Worm (Caenorhabditis elegans) whole organism, young adult: Measurements from ENCODE around the gene ZC155.2.

ENCODE experiments used
- D2030.7 ChIP-seq: fragments of 200-800 bp; sonication (Bioruptor generic); IDR thresholded peaks from 2 replicates; pipeline ENCODE4 v1.3.6; 2022; ENCODE audit warnings: missing genetic modification reagents, missing genetic modification characterization, missing compliant biosample characterization
- F39B2.1 ChIP-seq: fragments of 200-800 bp; sonication (Bioruptor generic); IDR thresholded peaks from 2 replicates; pipeline ENCODE4 v1.3.6; 2022; ENCODE audit warnings: missing genetic modification reagents, missing genetic modification characterization, missing compliant biosample characterization
- F52B5.7 ChIP-seq: sonication (generic microtip); optimal IDR thresholded peaks from 2 replicates; lab custom pipeline; 2016; ENCODE audit warnings: mild to moderate bottlenecking, missing genetic modification characterization, missing compliant biosample characterization
- F55B11.4 ChIP-seq: sonication (generic microtip); optimal IDR thresholded peaks from 2 replicates; lab custom pipeline; 2016; ENCODE audit warnings: missing compliant biosample characterization, missing genetic modification characterization, borderline replicate concordance; ENCODE audit not compliant: insufficient read depth
- F57A8.1 ChIP-seq: fragments of 200-800 bp; sonication (Bioruptor generic); optimal IDR thresholded peaks from 2 replicates; lab custom pipeline; 2018; ENCODE audit warnings: mild to moderate bottlenecking, missing genetic modification characterization, moderate library complexity, missing compliant biosample characterization
- T07F8.4 ChIP-seq: sonication (generic microtip); optimal IDR thresholded peaks from 2 replicates; lab custom pipeline; 2016; ENCODE audit warnings: mild to moderate bottlenecking, missing genetic modification characterization, moderate library complexity, missing compliant biosample characterization
- Y53G8AR.9 ChIP-seq: fragments of 200-800 bp; sonication (Bioruptor generic); conservative IDR thresholded peaks from 2 replicates; pipeline ENCODE4 v1.3.6; 2022; ENCODE audit warnings: missing genetic modification reagents, missing genetic modification characterization, missing compliant biosample characterization
- Y56A3A.18 ChIP-seq: fragments of 200-800 bp; sonication (Bioruptor generic); IDR thresholded peaks from 2 replicates; pipeline ENCODE4 v1.3.6; 2022; ENCODE audit warnings: missing genetic modification reagents, missing genetic modification characterization, missing compliant biosample characterization
- Y67H2A.10 ChIP-seq: fragments of 200-800 bp; sonication (Bioruptor generic); conservative IDR thresholded peaks from 2 replicates; pipeline ENCODE4 v1.3.6; 2022; ENCODE audit warnings: missing genetic modification reagents, missing genetic modification characterization, missing compliant biosample characterization
- ama-1 ChIP-seq, 3 experiments: fragments of 150-350 bp in 1 of 3; sonication (generic microtip) in 2 of 3; optimal IDR thresholded peaks; 2 replicates each; lab custom pipeline; 2014 to 2018; ENCODE audit warnings: missing biosample characterization in 2 of 3, missing genetic modification characterization in 2 of 3, missing genetic modification reagents in 2 of 3
- aptf-3 ChIP-seq: fragments of 200-800 bp; sonication (Bioruptor generic); IDR thresholded peaks from 2 replicates; pipeline ENCODE4 v1.3.6; 2022; ENCODE audit warnings: missing genetic modification characterization, missing compliant biosample characterization
- cebp-1 ChIP-seq, 2 experiments: fragments of 200-800 bp in 1 of 2; sonication (Bioruptor generic) in 1 of 2; sonication (generic microtip) in 1 of 2; IDR thresholded peaks in 1 of 2; optimal IDR thresholded peaks in 1 of 2; 2 replicates each; pipeline versions ENCODE4 v1.3.6 to Lab custom; 2017 to 2022; ENCODE audit warnings: missing compliant biosample characterization in 2 of 2, missing genetic modification characterization in 2 of 2, mild to moderate bottlenecking in 1 of 2, missing genetic modification reagents in 1 of 2, moderate library complexity in 1 of 2
- ceh-100 ChIP-seq: fragments of 200-800 bp; sonication (Bioruptor generic); IDR thresholded peaks from 2 replicates; pipeline ENCODE4 v1.3.6; 2022; ENCODE audit warnings: missing genetic modification reagents, missing genetic modification characterization, missing compliant biosample characterization
- ceh-27 ChIP-seq: fragments of 200-800 bp; sonication (Bioruptor generic); optimal IDR thresholded peaks from 2 replicates; lab custom pipeline; 2018; ENCODE audit warnings: mild to moderate bottlenecking, missing genetic modification characterization, moderate library complexity, missing compliant biosample characterization
- ceh-40 ChIP-seq: fragments of 200-800 bp; sonication (Bioruptor generic); IDR thresholded peaks from 2 replicates; pipeline ENCODE4 v1.3.6; 2022; ENCODE audit warnings: missing genetic modification characterization, missing compliant biosample characterization
- ceh-91 ChIP-seq: fragments of 200-800 bp; sonication (Bioruptor generic); IDR thresholded peaks from 2 replicates; pipeline ENCODE4 v1.3.6; 2022; ENCODE audit warnings: missing genetic modification reagents, missing genetic modification characterization, missing compliant biosample characterization
- dpff-1 ChIP-seq: sonication (generic microtip); optimal IDR thresholded peaks from 2 replicates; lab custom pipeline; 2017; ENCODE audit warnings: mild to moderate bottlenecking, missing genetic modification characterization, missing compliant biosample characterization
- egl-18 ChIP-seq: fragments of 200-800 bp; sonication (Bioruptor generic); IDR thresholded peaks from 2 replicates; pipeline ENCODE4 v1.3.6; 2022; ENCODE audit warnings: missing genetic modification reagents, missing genetic modification characterization, missing compliant biosample characterization
- fkh-3 ChIP-seq: sonication (generic microtip); optimal IDR thresholded peaks from 2 replicates; lab custom pipeline; 2016; ENCODE audit warnings: mild to moderate bottlenecking, missing genetic modification characterization, missing compliant biosample characterization
- hrde-1 ChIP-seq: sonication (generic microtip); optimal IDR thresholded peaks from 2 replicates; lab custom pipeline; 2016; ENCODE audit warnings: missing genetic modification characterization, mild to moderate bottlenecking, missing compliant biosample characterization, moderate library complexity, missing genotype, missing genetic modification reagents, borderline replicate concordance
- lin-35 ChIP-seq, 3 experiments: fragments of 150-350 bp in 2 of 3; sonication (generic microtip) in 1 of 3; optimal IDR thresholded peaks; 2 replicates each; lab custom pipeline; 2014 to 2018; ENCODE audit warnings: missing biosample characterization in 3 of 3, missing genetic modification characterization in 3 of 3, missing genetic modification reagents in 3 of 3
- lsl-1 ChIP-seq: fragments of 200-800 bp; sonication (Bioruptor generic); optimal IDR thresholded peaks from 2 replicates; lab custom pipeline; 2018; ENCODE audit warnings: mild to moderate bottlenecking, missing genetic modification characterization, moderate library complexity, missing compliant biosample characterization
- lsy-27 ChIP-seq: sonication (generic microtip); optimal IDR thresholded peaks from 2 replicates; lab custom pipeline; 2017; ENCODE audit warnings: missing genetic modification characterization, mild to moderate bottlenecking, missing compliant biosample characterization, antibody characterized with exemption, missing genotype, borderline replicate concordance; ENCODE audit not compliant: insufficient read depth
- madf-10 ChIP-seq: sonication (generic microtip); optimal IDR thresholded peaks from 2 replicates; lab custom pipeline; 2016; ENCODE audit warnings: mild to moderate bottlenecking, missing genetic modification characterization, missing compliant biosample characterization
- madf-3 ChIP-seq: fragments of 200-800 bp; sonication (Bioruptor generic); IDR thresholded peaks from 2 replicates; pipeline ENCODE4 v1.3.6; 2022; ENCODE audit warnings: missing genetic modification reagents, missing genetic modification characterization, missing compliant biosample characterization
- madf-6 ChIP-seq: fragments of 200-800 bp; sonication (Bioruptor generic); IDR thresholded peaks from 2 replicates; pipeline ENCODE4 v1.3.6; 2022; ENCODE audit warnings: missing genetic modification reagents, missing genetic modification characterization, missing compliant biosample characterization
- madf-8 ChIP-seq: fragments of 200-800 bp; sonication (Bioruptor generic); conservative IDR thresholded peaks from 2 replicates; pipeline ENCODE4 v1.3.6; 2022; ENCODE audit warnings: missing genetic modification reagents, missing genetic modification characterization, missing compliant biosample characterization
- mes-4 ChIP-seq: sonication (generic microtip); optimal IDR thresholded peaks from 2 replicates; lab custom pipeline; 2016; ENCODE audit warnings: missing genotype, missing genetic modification characterization, missing compliant biosample characterization
- mxl-1 ChIP-seq: sonication (generic microtip); optimal IDR thresholded peaks from 2 replicates; lab custom pipeline; 2016; ENCODE audit warnings: missing genetic modification characterization, missing compliant biosample characterization
- nfya-2 ChIP-seq: fragments of 200-800 bp; sonication (Bioruptor generic); IDR thresholded peaks from 2 replicates; pipeline ENCODE4 v1.3.6; 2022; ENCODE audit warnings: missing genetic modification reagents, missing genetic modification characterization, missing compliant biosample characterization
- nfyb-1 ChIP-seq: fragments of 200-800 bp; sonication (Bioruptor generic); IDR thresholded peaks from 2 replicates; pipeline ENCODE4 v1.3.6; 2022; ENCODE audit warnings: missing genetic modification reagents, missing genetic modification characterization, missing compliant biosample characterization
- rcor-1 ChIP-seq: fragments of 200-800 bp; sonication (Bioruptor generic); IDR thresholded peaks from 2 replicates; pipeline ENCODE4 v1.3.6; 2022; ENCODE audit warnings: missing genetic modification reagents, missing genetic modification characterization, missing compliant biosample characterization
- repo-1 ChIP-seq: sonication (generic microtip); optimal IDR thresholded peaks from 2 replicates; lab custom pipeline; 2017; ENCODE audit warnings: mild to moderate bottlenecking, missing genetic modification characterization, missing compliant biosample characterization
- sdz-38 ChIP-seq: sonication (generic microtip); optimal IDR thresholded peaks from 2 replicates; lab custom pipeline; 2016; ENCODE audit warnings: missing genotype, missing genetic modification characterization, missing compliant biosample characterization
- snpc-4 ChIP-seq, 5 experiments: fragments of 150-350 bp in 1 of 5; sonication (generic microtip) in 4 of 5; optimal IDR thresholded peaks; 2 replicates each; lab custom pipeline; 2014 to 2018; ENCODE audit warnings: missing genetic modification characterization in 5 of 5, missing biosample characterization in 3 of 5, antibody characterized with exemption in 2 of 5, mild to moderate bottlenecking in 2 of 5, missing compliant biosample characterization in 2 of 5, missing genotype in 2 of 5, moderate library complexity in 2 of 5, missing genetic modification reagents in 1 of 5
- somi-1 ChIP-seq: fragments of 200-800 bp; sonication (Bioruptor generic); optimal IDR thresholded peaks from 2 replicates; lab custom pipeline; 2018; ENCODE audit warnings: mild to moderate bottlenecking, missing genetic modification characterization, missing compliant biosample characterization
- tbp1 ChIP-seq: fragments of 200-800 bp; sonication (Bioruptor generic); optimal IDR thresholded peaks from 2 replicates; lab custom pipeline; 2018; ENCODE audit warnings: mild to moderate bottlenecking, missing genetic modification characterization, missing compliant biosample characterization
- tbx-9 ChIP-seq: sonication (generic microtip); optimal IDR thresholded peaks from 2 replicates; lab custom pipeline; 2016; ENCODE audit warnings: borderline replicate concordance, missing genetic modification characterization, inconsistent platforms, missing compliant biosample characterization
- zim-3 ChIP-seq: sonication (generic microtip); optimal IDR thresholded peaks from 2 replicates; lab custom pipeline; 2017; ENCODE audit warnings: mild to moderate bottlenecking, missing genetic modification characterization, moderate library complexity, missing compliant biosample characterization
- ztf-6 ChIP-seq: fragments of 200-800 bp; sonication (Bioruptor generic); IDR thresholded peaks from 2 replicates; pipeline ENCODE4 v1.3.6; 2022; ENCODE audit warnings: missing genetic modification reagents, missing genetic modification characterization, missing compliant biosample characterization

Gene ZC155.2

ce11 chrIII:5218687-5219086 lies at the start of gene ZC155.2:
TSS of gene ZC155.2 (plus strand) at chrIII:5218987.
- TF ChIP-seq tbp1 (GFP tag; lab: Kevin White, UChicago) (no peak), lsy-27 (tag; lab: Kevin White, UChicago) (no peak), somi-1 (GFP tag; lab: Kevin White, UChicago) (no peak), nfya-2 (GFP tag; lab: Robert Waterston, UW) (no peak)

ce11 chrIII:5169699-5170098 lies 49.1 kb upstream of the ZC155.2 start, which contains the start of gene ulp-1:
TSS of gene ulp-1 (minus strand) at chrIII:5169799.
- no peak for TF ChIP-seq zim-3 (tag; lab: Kevin White, UChicago)
- no peak for TF ChIP-seq ztf-6 (GFP tag; lab: Robert Waterston, UW)
- peak; percentile 32 for TF ChIP-seq madf-6 (GFP tag; lab: Robert Waterston, UW)
- no peak for TF ChIP-seq ama-1 (optimal IDR thresholded peaks at IDR 0.05; lab: Kevin White, UChicago)
- peak in 1 of 2 experiments; percentile 16 for TF ChIP-seq ama-1 (GFP tag; optimal IDR thresholded peaks at IDR 0.05; lab: Kevin White, UChicago)
- TF ChIP-seq ceh-100 (GFP tag; lab: Robert Waterston, UW): peak; percentile 27; the same call in 1 of the 2 replicates
- TF ChIP-seq F55B11.4 (tag; lab: Kevin White, UChicago): no peak
- no peak for TF ChIP-seq tbx-9 (tag; lab: Kevin White, UChicago)
- TF ChIP-seq repo-1 (tag; lab: Kevin White, UChicago): peak; percentile 22
- no peak for TF ChIP-seq D2030.7 (GFP tag; lab: Robert Waterston, UW)

ce11 chrIII:5171945-5172344 lies 46.8 kb upstream of the ZC155.2 start, which contains the start of gene prp-19:
TSS of gene prp-19 (minus strand) at chrIII:5172045.
- TF ChIP-seq madf-3 (GFP tag; lab: Robert Waterston, UW) (no peak), ceh-27 (GFP tag; lab: Kevin White, UChicago) (no peak), lsl-1 (GFP tag; lab: Kevin White, UChicago) (no peak), Y67H2A.10 (GFP tag; lab: Robert Waterston, UW) (no peak), nfya-2 (GFP tag; lab: Robert Waterston, UW) (no peak), F39B2.1 (GFP tag; lab: Robert Waterston, UW) (no peak), cebp-1 (GFP tag; IDR thresholded peaks at IDR 0.05; lab: Robert Waterston, UW) (no peak), cebp-1 (tag; optimal IDR thresholded peaks at IDR 0.05; lab: Kevin White, UChicago) (no peak), F55B11.4 (tag; lab: Kevin White, UChicago) (no peak), ceh-40 (GFP tag; lab: Robert Waterston, UW) (no peak), Y56A3A.18 (no peak), mes-4 (tag; lab: Kevin White, UChicago) (no peak), madf-10 (tag; lab: Kevin White, UChicago) (no peak), rcor-1 (GFP tag; lab: Robert Waterston, UW) (no peak), snpc-4 (GFP tag; optimal IDR thresholded peaks at IDR 0.05; lab: Kevin White, UChicago) (no peak), snpc-4 (tag; optimal IDR thresholded peaks at IDR 0.05; lab: Kevin White, UChicago) (no peak), nfyb-1 (GFP tag; lab: Robert Waterston, UW) (no peak), Y53G8AR.9 (GFP tag; lab: Robert Waterston, UW) (no peak), lin-35 (GFP tag; optimal IDR thresholded peaks at IDR 0.05; lab: Kevin White, UChicago) (no peak), egl-18 (GFP tag; lab: Robert Waterston, UW) (no peak), sdz-38 (tag; lab: Kevin White, UChicago) (no peak)

ce11 chrIII:5172470-5172869 lies 46.3 kb upstream of the ZC155.2 start, which contains the start of gene K10D2.5:
TSS of gene K10D2.5 (plus strand) at chrIII:5172720.
- TF ChIP-seq hrde-1 (tag; lab: Kevin White, UChicago) (peak; percentile 82), T07F8.4 (tag; lab: Kevin White, UChicago) (peak; percentile 70), F57A8.1 (peak; percentile 65), lsy-27 (tag; lab: Kevin White, UChicago) (no peak), ceh-91 (peak; percentile 97), fkh-3 (no peak), Y67H2A.10 (GFP tag; lab: Robert Waterston, UW) (peak; percentile 97), madf-8 (GFP tag; lab: Robert Waterston, UW) (peak; percentile 77), F52B5.7 (tag; lab: Kevin White, UChicago) (peak; percentile 68), sdz-38 (tag; lab: Kevin White, UChicago) (no peak), ceh-100 (GFP tag; lab: Robert Waterston, UW) (peak; percentile 99), mxl-1 (tag; lab: Kevin White, UChicago) (peak; percentile 27), aptf-3 (GFP tag; lab: Robert Waterston, UW) (peak; percentile 63; the same call in 1 of the 2 replicates), Y56A3A.18 (no peak), dpff-1 (no peak)
